Fruit fly (Drosophila melanogaster): Measurements from ENCODE around the gene mor.

Gene mor

DNA sequence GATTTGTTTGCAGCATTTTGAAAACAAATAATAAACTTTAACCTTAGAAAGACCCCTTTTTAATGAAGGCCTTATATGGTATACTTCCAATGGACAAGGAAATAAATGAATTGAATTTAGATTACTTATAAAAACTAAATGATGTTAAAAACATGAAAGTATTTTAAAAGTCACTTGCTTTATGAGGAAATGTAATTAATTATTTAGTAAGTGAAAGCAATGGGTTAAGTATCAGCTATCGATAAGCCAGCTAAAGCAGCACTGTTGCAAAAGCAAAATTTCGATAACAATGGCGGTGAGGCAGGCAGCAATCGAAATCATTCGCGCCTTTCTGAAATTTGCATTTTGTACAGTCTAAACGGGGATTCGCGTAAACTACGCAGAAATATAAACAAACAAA lies 7.5 kb downstream of the mor start, which contains the start of the genes CG32856 and Rbf2 (continued):
- no peak for TF ChIP-seq CG11085 (GFP tag; IDR thresholded peaks at IDR 0.05)
- no peak for TF ChIP-seq tin (GFP tag; optimal IDR thresholded peaks at IDR 0.05)
- TF ChIP-seq klu (GFP tag; IDR thresholded peaks at IDR 0.05) = no peak
- peak; percentile 84 for TF ChIP-seq CG15601 (tag; optimal IDR thresholded peaks at IDR 0.05)
- no peak for TF ChIP-seq hth (optimal IDR thresholded peaks at IDR 0.05)
- TF ChIP-seq gt (GFP tag; IDR thresholded peaks at IDR 0.05) = no peak
- TF ChIP-seq usp (GFP tag; optimal IDR thresholded peaks at IDR 0.05) = no peak
- TF ChIP-seq CG12659 (GFP tag; optimal IDR thresholded peaks at IDR 0.05) = peak; percentile 90
- peak; percentile 62 for TF ChIP-seq wor (GFP tag; IDR thresholded peaks at IDR 0.05)
- TF ChIP-seq CG4820 (GFP tag; optimal IDR thresholded peaks at IDR 0.05) = no peak
- TF ChIP-seq vvl (GFP tag; IDR thresholded peaks at IDR 0.05) = peak; percentile 87
- TF ChIP-seq CG9932 (GFP tag; IDR thresholded peaks at IDR 0.05) = peak; percentile 94
- no peak for TF ChIP-seq corto (GFP tag; optimal IDR thresholded peaks at IDR 0.05)
- TF ChIP-seq CG12219 (GFP tag; optimal IDR thresholded peaks at IDR 0.05) = peak; percentile 63
- TF ChIP-seq D (optimal IDR thresholded peaks at IDR 0.05) = no peak
- no peak for TF ChIP-seq D (GFP tag; optimal IDR thresholded peaks at IDR 0.05)
- TF ChIP-seq B-H2 (GFP tag; optimal IDR thresholded peaks at IDR 0.05) = peak; percentile 90
- peak; percentile 61 for TF ChIP-seq Atf3 (GFP tag; optimal IDR thresholded peaks at IDR 0.05)
- TF ChIP-seq ato (GFP tag; IDR thresholded peaks at IDR 0.05; ENCODE audit: partially characterized antibody) = peak; percentile 89
- TF ChIP-seq CoRest (tag; optimal IDR thresholded peaks at IDR 0.05) = peak; percentile 93
- TF ChIP-seq CG18011 (GFP tag; optimal IDR thresholded peaks at IDR 0.05) = peak; percentile 38
- peak; percentile 63 for TF ChIP-seq CG3838 (GFP tag; optimal IDR thresholded peaks at IDR 0.05)
- peak; percentile 6 for TF ChIP-seq schlank (tag; optimal IDR thresholded peaks at IDR 0.05)
- no peak for TF ChIP-seq h (optimal IDR thresholded peaks at IDR 0.05)
- peak; percentile 95 for TF ChIP-seq CG2120 (GFP tag; optimal IDR thresholded peaks at IDR 0.05)
- no peak for TF ChIP-seq pros (GFP tag; optimal IDR thresholded peaks at IDR 0.05)
- 0 out of 3 replicates have a peak, but pooled peaks have one; percentile 16 for TF ChIP-seq CG7357 (GFP tag; IDR thresholded peaks at IDR 0.05)
- no peak for TF ChIP-seq CG8281 (tag; optimal IDR thresholded peaks at IDR 0.05)
- TF ChIP-seq D19A (tag; optimal IDR thresholded peaks at IDR 0.05) = no peak
- TF ChIP-seq CG11560 (tag; IDR thresholded peaks at IDR 0.05) = no peak
- peak; percentile 75 for TF ChIP-seq amos (GFP tag; IDR thresholded peaks at IDR 0.05; ENCODE audit: partially characterized antibody)
- TF ChIP-seq Sry-β (GFP tag; optimal IDR thresholded peaks at IDR 0.05) = no peak
- no peak for TF ChIP-seq Lpt (GFP tag; optimal IDR thresholded peaks at IDR 0.05)
- peak; percentile 11 for TF ChIP-seq trh (GFP tag; optimal IDR thresholded peaks at IDR 0.05)
- no peak for TF ChIP-seq CG17359 (tag; optimal IDR thresholded peaks at IDR 0.05)
- TF ChIP-seq Dll (GFP tag; IDR thresholded peaks at IDR 0.05; ENCODE audit: partially characterized antibody) = peak; percentile 78
- peak; percentile 86 for TF ChIP-seq CG4617 (GFP tag; optimal IDR thresholded peaks at IDR 0.05; ENCODE audit: borderline replicate concordance)
- TF ChIP-seq Dad (GFP tag; optimal IDR thresholded peaks at IDR 0.05) = no peak
- TF ChIP-seq fru (optimal IDR thresholded peaks at IDR 0.05) = no peak
- no peak for TF ChIP-seq CG7745 (tag; optimal IDR thresholded peaks at IDR 0.05)
- TF ChIP-seq Max (GFP tag; optimal IDR thresholded peaks at IDR 0.05) = peak; percentile 26
- no peak for TF ChIP-seq nau (GFP tag; optimal IDR thresholded peaks at IDR 0.05)
- peak; percentile 61 for TF ChIP-seq zen (tag; optimal IDR thresholded peaks at IDR 0.05)
- no peak for TF ChIP-seq ttk (GFP tag; IDR thresholded peaks at IDR 0.05)
- TF ChIP-seq crc (GFP tag; optimal IDR thresholded peaks at IDR 0.05) = peak; percentile 70
- peak; percentile 90 for TF ChIP-seq Ets97D (GFP tag; optimal IDR thresholded peaks at IDR 0.05)
- TF ChIP-seq Opbp (GFP tag; IDR thresholded peaks at IDR 0.05; ENCODE audit: partially characterized antibody) = peak; percentile 86; the same call in 2 of the 3 replicates
- TF ChIP-seq fd3F (GFP tag; optimal IDR thresholded peaks at IDR 0.05) = peak; percentile 85
- no peak for TF ChIP-seq sd (tag; optimal IDR thresholded peaks at IDR 0.05)
- TF ChIP-seq dpn (GFP tag; optimal IDR thresholded peaks at IDR 0.05) = peak; percentile 84 to 87
- peak; percentile 41 for TF ChIP-seq CG2129 (GFP tag; IDR thresholded peaks at IDR 0.05; ENCODE audit: partially characterized antibody)
- TF ChIP-seq CG8765 (GFP tag; IDR thresholded peaks at IDR 0.05) = no peak

Measured in whole organism, embryonic.